Worm (Caenorhabditis elegans) whole organism, late embryonic: ENCODE data around the gene ncx-6.

Source experiments
- C38D4.7 ChIP-seq: fragments of 200-800 bp; sonication (Bioruptor generic); optimal IDR thresholded peaks from 2 replicates; lab custom pipeline; 2018; ENCODE audit warnings: mild to moderate bottlenecking, missing genetic modification characterization, moderate library complexity, missing compliant biosample characterization
- F13H6.1 ChIP-seq: sonication (generic microtip); optimal IDR thresholded peaks from 2 replicates; lab custom pipeline; 2016; ENCODE audit warnings: missing genetic modification characterization, missing compliant biosample characterization
- T23F11.4 ChIP-seq: fragments of 200-800 bp; sonication (Bioruptor generic); optimal IDR thresholded peaks from 2 replicates; lab custom pipeline; 2018; ENCODE audit warnings: mild to moderate bottlenecking, missing genetic modification characterization, missing compliant biosample characterization
- ceh-14 ChIP-seq: sonication (generic microtip); optimal IDR thresholded peaks from 2 replicates; lab custom pipeline; 2016; ENCODE audit warnings: missing genotype, missing genetic modification characterization, missing compliant biosample characterization
- ceh-22 ChIP-seq: sonication (generic microtip); optimal IDR thresholded peaks from 2 replicates; lab custom pipeline; 2017; ENCODE audit warnings: missing biosample characterization, missing genetic modification characterization
- ceh-45 ChIP-seq: fragments of 200-800 bp; sonication (Bioruptor generic); IDR thresholded peaks from 2 replicates; pipeline ENCODE4 v1.3.6; 2022; ENCODE audit warnings: missing genetic modification reagents, missing genetic modification characterization, missing compliant biosample characterization
- ceh-6 ChIP-seq: fragments of 200-800 bp; sonication (Bioruptor generic); optimal IDR thresholded peaks from 2 replicates; lab custom pipeline; 2018; ENCODE audit warnings: mild to moderate bottlenecking, missing genetic modification characterization, missing compliant biosample characterization
- dve-1 ChIP-seq: sonication (generic microtip); optimal IDR thresholded peaks from 2 replicates; lab custom pipeline; 2017; ENCODE audit warnings: antibody characterized with exemption, mild to moderate bottlenecking, missing genetic modification characterization, missing compliant biosample characterization
- elt-2 ChIP-seq: sonication (generic microtip); optimal IDR thresholded peaks from 2 replicates; lab custom pipeline; 2016; ENCODE audit warnings: missing genetic modification reagents, missing genetic modification characterization, missing compliant biosample characterization
- gmeb-2 ChIP-seq: sonication (generic microtip); optimal IDR thresholded peaks from 2 replicates; lab custom pipeline; 2016; ENCODE audit warnings: missing genetic modification characterization, inconsistent platforms, missing compliant biosample characterization
- hlh-30 ChIP-seq: sonication (generic microtip); optimal IDR thresholded peaks from 2 replicates; lab custom pipeline; 2017; ENCODE audit warnings: antibody characterized with exemption, missing genetic modification characterization, missing compliant biosample characterization; ENCODE audit not compliant: insufficient read depth
- hlh-6 ChIP-seq: sonication (generic microtip); optimal IDR thresholded peaks from 2 replicates; lab custom pipeline; 2016; ENCODE audit warnings: missing genotype, missing genetic modification characterization, missing compliant biosample characterization
- lim-6 ChIP-seq: sonication (generic microtip); optimal IDR thresholded peaks from 2 replicates; lab custom pipeline; 2016; ENCODE audit warnings: missing genetic modification characterization, missing compliant biosample characterization
- lin-11 ChIP-seq: fragments of 200-800 bp; sonication (Bioruptor generic); optimal IDR thresholded peaks from 2 replicates; lab custom pipeline; 2018; ENCODE audit warnings: mild to moderate bottlenecking, missing genetic modification characterization, missing compliant biosample characterization
- mec-3 ChIP-seq: sonication (generic microtip); optimal IDR thresholded peaks from 2 replicates; lab custom pipeline; 2016; ENCODE audit warnings: borderline replicate concordance, missing genetic modification characterization, missing compliant biosample characterization
- nfya-1 ChIP-seq: sonication (generic microtip); optimal IDR thresholded peaks from 2 replicates; lab custom pipeline; 2017; ENCODE audit warnings: missing genetic modification characterization, mild to moderate bottlenecking, missing compliant biosample characterization, antibody characterized with exemption, moderate library complexity
- nhr-232 ChIP-seq: sonication (generic microtip); optimal IDR thresholded peaks from 2 replicates; lab custom pipeline; 2016; ENCODE audit warnings: missing genetic modification characterization, missing compliant biosample characterization
- npax-4 ChIP-seq: sonication (generic microtip); optimal IDR thresholded peaks from 2 replicates; lab custom pipeline; 2016; ENCODE audit warnings: missing genetic modification characterization, missing compliant biosample characterization
- odd-2 ChIP-seq: sonication (generic microtip); optimal IDR thresholded peaks from 2 replicates; lab custom pipeline; 2017; ENCODE audit warnings: antibody characterized with exemption, mild to moderate bottlenecking, missing genetic modification characterization, missing compliant biosample characterization
- pag-3 ChIP-seq: sonication (generic microtip); optimal IDR thresholded peaks from 2 replicates; lab custom pipeline; 2016; ENCODE audit warnings: missing compliant biosample characterization, missing genetic modification characterization, borderline replicate concordance
- pha-2 ChIP-seq: sonication (generic microtip); optimal IDR thresholded peaks from 2 replicates; lab custom pipeline; 2017; ENCODE audit warnings: mild to moderate bottlenecking, missing genetic modification characterization, missing compliant biosample characterization
- pha-4 ChIP-seq: fragments of 150-350 bp; optimal IDR thresholded peaks from 2 replicates; lab custom pipeline; 2018; ENCODE audit warnings: missing biosample characterization, missing genetic modification reagents, missing genetic modification characterization
- pqm-1 ChIP-seq: sonication (generic microtip); optimal IDR thresholded peaks from 2 replicates; lab custom pipeline; 2016; ENCODE audit warnings: missing genetic modification characterization, missing compliant biosample characterization
- rnt-1 ChIP-seq: sonication (generic microtip); optimal IDR thresholded peaks from 2 replicates; lab custom pipeline; 2016; ENCODE audit warnings: missing genetic modification characterization, missing compliant biosample characterization
- sox-4 ChIP-seq: sonication (generic microtip); optimal IDR thresholded peaks from 2 replicates; lab custom pipeline; 2017; ENCODE audit warnings: mild to moderate bottlenecking, missing genetic modification characterization, inconsistent platforms, missing compliant biosample characterization
- ttx-3 ChIP-seq: sonication (generic microtip); optimal IDR thresholded peaks from 2 replicates; lab custom pipeline; 2016; ENCODE audit warnings: missing genetic modification reagents, missing genetic modification characterization, missing compliant biosample characterization
- unc-42 ChIP-seq: sonication (generic microtip); optimal IDR thresholded peaks from 2 replicates; lab custom pipeline; 2016; ENCODE audit warnings: missing genotype, missing genetic modification characterization, missing compliant biosample characterization
- unc-55 ChIP-seq: sonication (generic microtip); optimal IDR thresholded peaks from 2 replicates; lab custom pipeline; 2017; ENCODE audit warnings: missing biosample characterization, missing genetic modification reagents, missing genetic modification characterization

ncx-6 gene

DNA sequence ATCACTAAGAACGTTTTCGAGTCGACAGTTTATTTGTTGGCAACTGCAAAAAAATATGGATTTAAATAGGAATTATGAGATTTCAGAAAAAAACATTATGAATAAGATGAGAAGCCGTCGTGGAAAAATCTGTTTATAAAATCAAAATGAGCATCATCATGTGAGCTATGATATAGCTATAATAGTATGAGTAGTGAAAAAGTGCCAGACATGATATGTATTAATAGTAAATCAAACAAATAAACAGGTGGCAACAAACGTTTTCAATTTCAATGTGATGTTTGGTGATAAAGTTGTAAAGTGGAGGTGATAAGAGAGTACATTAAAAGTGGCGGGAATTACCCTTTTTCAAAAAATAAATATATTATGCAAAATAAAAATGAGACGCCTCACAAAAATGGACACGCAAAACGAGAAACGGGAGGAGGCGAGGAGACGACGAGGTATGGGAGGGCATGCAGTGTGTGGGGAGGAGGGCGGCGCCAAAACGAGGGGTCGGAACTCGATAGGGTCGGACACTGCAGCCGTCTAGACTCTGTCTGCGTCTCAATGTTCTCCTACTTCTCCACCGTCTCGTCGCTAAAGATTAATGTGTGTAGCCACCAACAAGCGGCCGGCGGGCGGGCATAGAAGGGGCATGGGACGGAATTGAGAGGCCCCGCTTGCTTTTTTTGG is 46.0 kb downstream of the ncx-6 start, which contains the start of gene C07A9.9 (continued):
- peak; percentile 1 for TF ChIP-seq pag-3 (tag; lab: Kevin White, UChicago)

DNA sequence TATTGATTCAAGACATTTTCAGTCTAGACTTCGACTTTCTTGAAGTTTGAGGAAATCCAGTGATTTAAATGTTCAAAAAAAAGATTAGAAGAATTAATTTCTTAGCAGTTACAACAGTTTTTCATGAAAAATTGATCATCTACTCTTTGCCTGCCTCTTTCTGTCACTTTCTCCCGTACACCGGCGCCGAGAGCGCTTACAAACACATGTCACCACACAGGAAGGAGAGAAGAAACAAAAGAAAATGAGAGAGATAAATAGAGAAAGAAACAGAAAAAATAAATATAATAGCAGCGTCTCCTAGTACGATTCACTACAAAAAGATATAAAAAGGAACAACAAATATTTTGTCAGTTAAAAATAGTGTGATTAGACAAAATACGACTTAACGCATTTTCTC is 47.1 kb downstream of the ncx-6 start:
- TF ChIP-seq unc-55 (GFP tag; lab: Kevin White, UChicago) (peak; percentile 53), pha-2 (tag; lab: Kevin White, UChicago) (no peak), hlh-6 (tag; lab: Kevin White, UChicago) (no peak)

DNA sequence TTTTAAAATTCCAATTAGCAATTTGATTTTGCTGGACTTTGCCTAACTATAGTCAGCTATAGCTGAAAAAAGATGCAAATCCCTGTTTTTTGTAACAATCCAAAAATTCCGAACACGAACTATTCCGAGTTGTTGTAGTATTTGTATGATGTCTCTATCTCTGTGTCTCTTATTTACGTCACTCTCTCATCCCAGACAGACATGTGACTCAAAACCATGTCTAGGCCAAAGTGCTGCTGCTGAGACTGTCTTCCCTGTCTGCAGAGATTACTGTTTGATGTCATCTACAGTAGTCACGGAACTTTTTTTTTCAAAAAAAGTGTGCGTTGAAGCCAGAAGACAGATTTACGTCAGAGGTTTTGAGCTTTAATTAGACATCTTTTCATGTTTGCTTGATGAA is 47.5 kb downstream of the ncx-6 start:
- TF ChIP-seq hlh-30 (tag; lab: Kevin White, UChicago): peak; percentile 48
- TF ChIP-seq T23F11.4: no peak
- TF ChIP-seq pha-4 (tag; lab: Kevin White, UChicago): no peak
- TF ChIP-seq nhr-232 (tag; lab: Kevin White, UChicago): no peak

DNA sequence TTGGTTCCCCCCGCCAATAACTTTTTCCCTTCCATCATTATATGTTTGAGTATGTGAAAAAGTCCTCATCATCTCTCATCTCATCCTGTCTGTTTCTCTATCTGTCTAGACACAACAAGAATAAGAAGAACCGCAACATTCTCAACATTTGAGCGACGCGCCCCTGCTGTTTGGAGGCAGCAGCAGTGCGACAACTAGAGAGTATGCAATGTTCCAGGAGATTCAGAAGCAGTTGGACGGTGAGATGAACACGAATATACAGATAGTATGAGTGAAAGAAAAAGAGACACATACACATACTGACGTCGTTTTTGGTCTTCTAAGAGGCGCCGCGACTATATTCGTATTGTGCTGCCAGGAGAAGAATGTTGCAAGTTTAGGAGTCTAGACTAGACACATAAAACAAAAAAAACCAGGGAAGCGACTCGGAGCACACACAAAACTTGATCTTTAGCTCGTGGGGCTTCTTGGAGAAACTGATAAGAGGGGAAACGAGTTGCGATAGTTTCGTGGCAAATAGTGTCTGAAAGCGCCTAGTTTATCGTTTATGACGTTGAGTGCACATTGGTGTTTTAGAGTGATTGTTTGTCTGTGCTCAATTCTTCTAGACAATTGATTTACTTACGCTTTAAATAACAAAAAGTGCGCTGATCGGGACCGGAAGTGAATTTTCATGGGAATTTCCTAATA is 48.1 kb downstream of the ncx-6 start:
- peak; percentile 51 for TF ChIP-seq unc-55 (GFP tag; lab: Kevin White, UChicago)
- peak; percentile 19 for TF ChIP-seq nfya-1 (tag; lab: Kevin White, UChicago)
- TF ChIP-seq npax-4: no peak
- peak; percentile 15 for TF ChIP-seq elt-2 (tag; lab: Kevin White, UChicago)
- peak; percentile 13 for TF ChIP-seq rnt-1 (tag; lab: Kevin White, UChicago)

DNA sequence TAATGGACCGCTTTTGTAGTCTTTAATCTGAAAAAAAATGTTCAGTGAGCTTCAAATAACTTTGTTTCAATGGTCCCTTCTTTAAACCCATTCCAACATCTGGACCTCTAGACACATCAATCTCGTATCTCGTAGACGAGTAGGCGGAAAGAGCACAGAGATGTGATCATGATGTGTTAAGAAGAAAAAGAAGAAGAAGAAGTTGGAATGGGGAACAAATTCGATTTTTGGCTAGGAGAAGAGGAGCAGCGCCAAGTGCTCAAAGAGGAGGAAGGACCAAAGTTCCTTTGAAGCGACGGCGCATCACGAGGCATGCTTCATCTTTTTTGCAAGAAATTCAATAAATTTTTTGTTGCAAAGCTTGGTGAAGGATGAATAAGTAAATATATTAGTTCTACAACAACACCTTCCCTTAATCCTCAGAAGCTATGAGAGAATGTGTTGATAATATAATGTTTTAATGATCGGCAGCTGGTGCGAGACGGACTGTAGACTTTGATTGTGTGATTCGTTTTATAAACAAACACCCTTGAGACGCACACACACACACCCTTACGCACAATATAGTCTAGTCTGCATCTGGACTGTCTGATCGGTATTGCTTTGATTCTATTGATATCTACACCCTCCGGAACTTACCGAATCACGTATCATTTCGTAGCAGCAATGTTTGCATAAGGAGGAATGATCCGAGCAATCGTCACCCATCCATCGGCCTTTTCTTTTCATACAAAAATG is 49.1 kb downstream of the ncx-6 start:
- TF ChIP-seq gmeb-2 (no peak), unc-42 (peak; percentile 46), odd-2 (tag; lab: Kevin White, UChicago) (peak; percentile 13)

DNA sequence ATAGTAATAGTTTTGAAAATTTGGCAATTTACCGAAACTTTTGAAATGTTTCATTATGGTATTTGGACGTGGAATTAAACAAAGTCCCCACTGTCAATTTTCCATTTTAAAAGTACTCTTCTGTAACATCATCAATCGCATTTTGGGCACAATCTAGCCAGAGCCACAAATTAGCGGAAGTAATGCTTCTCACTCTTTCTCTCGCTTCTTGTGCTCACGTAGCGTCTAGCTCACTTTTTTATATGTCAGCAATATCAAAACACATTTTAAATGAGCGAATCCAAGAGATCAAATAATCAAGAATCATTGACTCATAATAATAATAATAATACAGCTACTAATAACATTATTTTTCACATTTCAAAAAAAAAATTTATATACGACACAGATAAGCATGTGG is 49.8 kb downstream of the ncx-6 start:
- TF ChIP-seq ceh-22 (tag; lab: Kevin White, UChicago): no peak
- TF ChIP-seq lin-11 (tag; lab: Kevin White, UChicago): no peak
- TF ChIP-seq F13H6.1 (tag; lab: Kevin White, UChicago): no peak
- TF ChIP-seq pqm-1 (tag; lab: Kevin White, UChicago): no peak
- TF ChIP-seq sox-4 (tag; lab: Kevin White, UChicago): no peak
- TF ChIP-seq ceh-14: no peak
- no peak for TF ChIP-seq dve-1 (tag; lab: Kevin White, UChicago)
- no peak for TF ChIP-seq ceh-6 (GFP tag; lab: Kevin White, UChicago)
- no peak for TF ChIP-seq mec-3 (tag; lab: Kevin White, UChicago)
- TF ChIP-seq lim-6 (tag; lab: Kevin White, UChicago): no peak
- TF ChIP-seq ceh-45 (GFP tag; lab: Robert Waterston, UW): no peak
- no peak for TF ChIP-seq pha-2 (tag; lab: Kevin White, UChicago)
- TF ChIP-seq pag-3 (tag; lab: Kevin White, UChicago): no peak
- TF ChIP-seq ttx-3 (tag; lab: Kevin White, UChicago): no peak
- TF ChIP-seq C38D4.7 (GFP tag; lab: Kevin White, UChicago): no peak
